Worm (Caenorhabditis elegans): Measurements from ENCODE around the gene T24C2.3.

T24C2.3 gene

ce11 chrX:14504551-14504902 is 38.8 kb upstream of the T24C2.3 start:
- TF ChIP-seq nhr-20 (tag; optimal IDR thresholded peaks at IDR 0.05) (no peak), elt-2 (tag; optimal IDR thresholded peaks at IDR 0.05) (peak; percentile 30)

ce11 chrX:14505578-14506353 is 37.6 kb upstream of the T24C2.3 start:
- TF ChIP-seq elt-3 (tag; optimal IDR thresholded peaks at IDR 0.05), result peak; percentile 26 to 98 (median 58)
- TF ChIP-seq rnt-1 (tag; optimal IDR thresholded peaks at IDR 0.05), result peak; percentile 83
- peak; percentile 90 for TF ChIP-seq nhr-77 (tag; optimal IDR thresholded peaks at IDR 0.05)
- TF ChIP-seq irx-1 (tag; optimal IDR thresholded peaks at IDR 0.05), result peak; percentile 35
- TF ChIP-seq mdl-1 (tag; optimal IDR thresholded peaks at IDR 0.05), result peak in 1 of 2 experiments; percentile 64
- TF ChIP-seq grh-1 (GFP tag; IDR thresholded peaks at IDR 0.05), result peak; percentile 69
- peak; percentile 9 for TF ChIP-seq F16B12.6 (tag; optimal IDR thresholded peaks at IDR 0.05)
- TF ChIP-seq C04F5.9 (tag; optimal IDR thresholded peaks at IDR 0.05), result no peak
- peak; percentile 54 for TF ChIP-seq nhr-237 (tag; optimal IDR thresholded peaks at IDR 0.05)
- TF ChIP-seq elt-2 (tag; optimal IDR thresholded peaks at IDR 0.05), result peak; percentile 91
- TF ChIP-seq jun-1 (tag; optimal IDR thresholded peaks at IDR 0.05), result peak; percentile 7
- TF ChIP-seq pqm-1 (tag; optimal IDR thresholded peaks at IDR 0.05), result peak; percentile 57
- peak in 1 of 2 experiments; percentile 10 for TF ChIP-seq efl-1 (optimal IDR thresholded peaks at IDR 0.05)
- peak in 1 of 2 experiments; percentile 93 for TF ChIP-seq efl-1 (GFP tag; optimal IDR thresholded peaks at IDR 0.05 in 1 of 2)
- no peak for TF ChIP-seq sptf-1 (tag; optimal IDR thresholded peaks at IDR 0.05)
- TF ChIP-seq nhr-11 (tag; optimal IDR thresholded peaks at IDR 0.05), result no peak
- TF ChIP-seq dpl-1 (GFP tag; optimal IDR thresholded peaks at IDR 0.05), result peak in 1 of 3 experiments; percentile 10
- TF ChIP-seq unc-130 (tag; optimal IDR thresholded peaks at IDR 0.05), result no peak
- TF ChIP-seq lin-35 (GFP tag; optimal IDR thresholded peaks at IDR 0.05), result peak; percentile 1 to 61
- TF ChIP-seq pag-3 (tag; optimal IDR thresholded peaks at IDR 0.05; ENCODE audit: borderline replicate concordance, insufficient read depth), result peak; percentile 15
- peak; percentile 17 for TF ChIP-seq tbx-2 (tag; optimal IDR thresholded peaks at IDR 0.05)
- peak; percentile 57 for TF ChIP-seq swsn-7 (tag; optimal IDR thresholded peaks at IDR 0.05)
- TF ChIP-seq unc-62 (GFP tag; optimal IDR thresholded peaks at IDR 0.05), result no peak
- TF ChIP-seq ceh-82 (tag; optimal IDR thresholded peaks at IDR 0.05), result peak in 2 of 3 experiments; percentile 22 to 28
- TF ChIP-seq ceh-63 (GFP tag; optimal IDR thresholded peaks at IDR 0.05), result no peak
- TF ChIP-seq egl-27 (tag; optimal IDR thresholded peaks at IDR 0.05), result peak; percentile 30 to 51
- peak; percentile 91 for TF ChIP-seq lin-14 (GFP tag; optimal IDR thresholded peaks at IDR 0.05)
- TF ChIP-seq mep-1 (tag; optimal IDR thresholded peaks at IDR 0.05), result peak; percentile 33
- peak; percentile 52 for TF ChIP-seq nhr-90 (tag; optimal IDR thresholded peaks at IDR 0.05; ENCODE audit: poor library complexity)
- TF ChIP-seq nhr-85 (tag), result peak; percentile 96
- TF ChIP-seq nhr-20 (tag; optimal IDR thresholded peaks at IDR 0.05), result peak; percentile 79
- no peak for TF ChIP-seq efl-3 (GFP tag; optimal IDR thresholded peaks at IDR 0.05)
- peak; percentile 14 to 42 for TF ChIP-seq lsy-2 (tag; optimal IDR thresholded peaks at IDR 0.05)
- TF ChIP-seq ztf-11 (tag; optimal IDR thresholded peaks at IDR 0.05), result no peak
- peak; percentile 39 for TF ChIP-seq nhr-47 (tag; optimal IDR thresholded peaks at IDR 0.05)
- peak; percentile 82 for TF ChIP-seq nhr-71 (tag; optimal IDR thresholded peaks at IDR 0.05)
- TF ChIP-seq snu-23 (GFP tag; optimal IDR thresholded peaks at IDR 0.05), result peak; percentile 71
- peak; percentile 73 for TF ChIP-seq nhr-19 (GFP tag; conservative IDR thresholded peaks at IDR 0.05)
- peak; percentile 17 for TF ChIP-seq skn-1 (tag; optimal IDR thresholded peaks at IDR 0.05)

- TF ChIP-seq snu-23 (GFP tag; optimal IDR thresholded peaks at IDR 0.05) (peak; percentile 65), aly-2 (tag; optimal IDR thresholded peaks at IDR 0.05) (no peak), sptf-1 (tag; optimal IDR thresholded peaks at IDR 0.05) (no peak), nhr-71 (tag; optimal IDR thresholded peaks at IDR 0.05) (peak; percentile 74), unc-130 (tag; optimal IDR thresholded peaks at IDR 0.05) (no peak), snpc-4 (tag; optimal IDR thresholded peaks at IDR 0.05) (no peak), C04F5.9 (tag; optimal IDR thresholded peaks at IDR 0.05) (no peak), nhr-28 (tag; optimal IDR thresholded peaks at IDR 0.05) (no peak), fkh-4 (tag; optimal IDR thresholded peaks at IDR 0.05; ENCODE audit: borderline replicate concordance) (no peak), nhr-77 (tag; optimal IDR thresholded peaks at IDR 0.05) (no peak), nhr-85 (tag) (peak; percentile 98), pqm-1 (tag; optimal IDR thresholded peaks at IDR 0.05) (no peak), mab-9 (GFP tag; IDR thresholded peaks at IDR 0.05) (no peak), hlh-17 (GFP tag; optimal IDR thresholded peaks at IDR 0.05; ENCODE audit: borderline replicate concordance) (no peak), zip-4 (GFP tag; optimal IDR thresholded peaks at IDR 0.05) (no peak), fos-1 (tag; optimal IDR thresholded peaks at IDR 0.05) (no peak), hlh-4 (tag; optimal IDR thresholded peaks at IDR 0.05) (no peak), C34B4.2 (tag; optimal IDR thresholded peaks at IDR 0.05) (no peak)
Measured at ce11 chrX:14507992-14508391, 35.3 kb upstream of the T24C2.3 start.
